Worm (Caenorhabditis elegans): ENCODE results near the gene his-6.

ce11 chrV:8545531-8546224 is 10.9 kb upstream of the his-6 start, which contains the start of the genes slc-17.8 and asns-1:
- TF ChIP-seq him-1 (tag; optimal IDR thresholded peaks at IDR 0.05) (no peak), dao-5 (tag; optimal IDR thresholded peaks at IDR 0.05) (no peak)
